Worm (Caenorhabditis elegans) whole organism, L2 larva: ENCODE results near the gene Y39B6A.5.

Experiments used
- C34F6.9 ChIP-seq: fragments of 150-350 bp; optimal IDR thresholded peaks from 2 replicates; lab custom pipeline; 2014; ENCODE audit warnings: missing biosample characterization, missing genetic modification characterization
- F13H6.1 ChIP-seq: sonication (generic microtip); optimal IDR thresholded peaks from 2 replicates; lab custom pipeline; 2016; ENCODE audit warnings: missing genetic modification characterization, missing compliant biosample characterization
- R02D3.7 ChIP-seq: fragments of 150-350 bp; optimal IDR thresholded peaks from 2 replicates; lab custom pipeline; 2014; ENCODE audit warnings: missing biosample characterization, missing genetic modification characterization
- Y55F3AM.14 ChIP-seq: fragments of 200-800 bp; sonication (Bioruptor generic); optimal IDR thresholded peaks from 2 replicates; lab custom pipeline; 2018; ENCODE audit warnings: mild to moderate bottlenecking, missing genetic modification characterization, missing compliant biosample characterization
- ZK546.5 ChIP-seq: sonication (generic microtip); optimal IDR thresholded peaks from 2 replicates; lab custom pipeline; 2017; ENCODE audit warnings: missing biosample characterization, missing genetic modification characterization
- alr-1 ChIP-seq: fragments of 150-350 bp; optimal IDR thresholded peaks from 2 replicates; lab custom pipeline; 2014; ENCODE audit warnings: missing biosample characterization, missing genetic modification characterization
- aly-2 ChIP-seq: fragments of 150-350 bp; optimal IDR thresholded peaks from 2 replicates; lab custom pipeline; 2014; ENCODE audit warnings: missing biosample characterization, missing genetic modification characterization
- ama-1 ChIP-seq: fragments of 150-350 bp; optimal IDR thresholded peaks from 2 replicates; lab custom pipeline; 2018; ENCODE audit warnings: inconsistent platforms
- blmp-1 ChIP-seq: sonication (generic microtip); optimal IDR thresholded peaks from 2 replicates; lab custom pipeline; 2017; ENCODE audit warnings: missing genetic modification characterization, mild to moderate bottlenecking, missing compliant biosample characterization, antibody characterized with exemption, moderate library complexity; ENCODE audit not compliant: insufficient read depth
- ceh-16 ChIP-seq: fragments of 150-350 bp; optimal IDR thresholded peaks from 2 replicates; lab custom pipeline; 2014; ENCODE audit warnings: missing biosample characterization, missing genetic modification characterization
- ceh-82 ChIP-seq: fragments of 150-350 bp; optimal IDR thresholded peaks from 2 replicates; lab custom pipeline; 2014; ENCODE audit warnings: missing biosample characterization, missing genetic modification characterization
- crh-2 ChIP-seq: sonication (generic microtip); optimal IDR thresholded peaks from 2 replicates; lab custom pipeline; 2017; ENCODE audit warnings: missing biosample characterization, missing genetic modification characterization
- dmd-4 ChIP-seq: sonication (generic microtip); optimal IDR thresholded peaks from 2 replicates; lab custom pipeline; 2017; ENCODE audit warnings: missing biosample characterization, missing genetic modification characterization
- elt-1 ChIP-seq: fragments of 150-350 bp; optimal IDR thresholded peaks from 2 replicates; lab custom pipeline; 2014; ENCODE audit warnings: missing biosample characterization, missing genetic modification characterization
- elt-3 ChIP-seq: sonication (generic microtip); optimal IDR thresholded peaks from 2 replicates; lab custom pipeline; 2017; ENCODE audit warnings: missing biosample characterization, missing genetic modification characterization
- fos-1 ChIP-seq: fragments of 150-350 bp; optimal IDR thresholded peaks from 2 replicates; lab custom pipeline; 2014; ENCODE audit warnings: missing biosample characterization, missing genetic modification characterization
- gmeb-1 ChIP-seq: fragments of 150-350 bp; optimal IDR thresholded peaks from 2 replicates; lab custom pipeline; 2014; ENCODE audit warnings: missing biosample characterization, missing genetic modification characterization
- lin-11 ChIP-seq: fragments of 150-350 bp; sonication (generic microtip); optimal IDR thresholded peaks from 2 replicates; lab custom pipeline; 2014; ENCODE audit warnings: missing biosample characterization, missing genetic modification characterization, inconsistent platforms, mixed read lengths
- lin-13 ChIP-seq: fragments of 150-350 bp; optimal IDR thresholded peaks from 2 replicates; lab custom pipeline; 2014; ENCODE audit warnings: missing biosample characterization, missing genetic modification reagents, missing genetic modification characterization
- lin-39 ChIP-seq: fragments of 150-350 bp; optimal IDR thresholded peaks from 2 replicates; lab custom pipeline; 2014; ENCODE audit warnings: missing biosample characterization, missing genetic modification reagents, missing genetic modification characterization
- lsy-2 ChIP-seq, 2 experiments: fragments of 150-350 bp in 1 of 2; sonication (generic microtip) in 1 of 2; optimal IDR thresholded peaks; 2 replicates each; lab custom pipeline; 2014 to 2017; ENCODE audit warnings: missing biosample characterization in 2 of 2, missing genetic modification characterization in 2 of 2
- mab-5 ChIP-seq: fragments of 150-350 bp; optimal IDR thresholded peaks from 2 replicates; lab custom pipeline; 2014; ENCODE audit warnings: missing biosample characterization, missing genetic modification characterization
- mbf-1 ChIP-seq: sonication (generic microtip); optimal IDR thresholded peaks from 2 replicates; lab custom pipeline; 2017; ENCODE audit warnings: missing biosample characterization, missing genetic modification characterization
- mdl-1 ChIP-seq, 2 experiments: fragments of 150-350 bp in 1 of 2; sonication (generic microtip) in 1 of 2; optimal IDR thresholded peaks; 2 replicates each; lab custom pipeline; 2017; ENCODE audit warnings: missing biosample characterization in 2 of 2, missing genetic modification characterization in 2 of 2
- nhr-10 ChIP-seq: sonication (generic microtip); optimal IDR thresholded peaks from 2 replicates; lab custom pipeline; 2017; ENCODE audit warnings: missing biosample characterization, missing genetic modification characterization
- nhr-11 ChIP-seq: fragments of 150-350 bp; optimal IDR thresholded peaks from 2 replicates; lab custom pipeline; 2014; ENCODE audit warnings: missing biosample characterization, missing genetic modification characterization
- nhr-12 ChIP-seq: fragments of 150-350 bp; optimal IDR thresholded peaks from 2 replicates; lab custom pipeline; 2014; ENCODE audit warnings: missing biosample characterization, missing genetic modification characterization
- nhr-129 ChIP-seq: fragments of 150-350 bp; optimal IDR thresholded peaks from 2 replicates; lab custom pipeline; 2014; ENCODE audit warnings: missing biosample characterization, missing genetic modification characterization
- nhr-21 ChIP-seq: fragments of 150-350 bp; optimal IDR thresholded peaks from 2 replicates; lab custom pipeline; 2014; ENCODE audit warnings: missing biosample characterization, missing genetic modification characterization
- nhr-23 ChIP-seq: fragments of 150-350 bp; optimal IDR thresholded peaks from 2 replicates; lab custom pipeline; 2014; ENCODE audit warnings: missing biosample characterization, missing genetic modification reagents, missing genetic modification characterization
- nhr-237 ChIP-seq: fragments of 150-350 bp; optimal IDR thresholded peaks from 2 replicates; lab custom pipeline; 2014; ENCODE audit warnings: missing biosample characterization, missing genetic modification characterization
- nhr-6 ChIP-seq: fragments of 150-350 bp; optimal IDR thresholded peaks from 2 replicates; lab custom pipeline; 2014; ENCODE audit warnings: missing biosample characterization, missing genetic modification characterization
- nhr-77 ChIP-seq: fragments of 150-350 bp; optimal IDR thresholded peaks from 2 replicates; lab custom pipeline; 2014; ENCODE audit warnings: missing biosample characterization, missing genetic modification characterization
- peb-1 ChIP-seq: fragments of 150-350 bp; optimal IDR thresholded peaks from 2 replicates; lab custom pipeline; 2014; ENCODE audit warnings: missing biosample characterization, missing genetic modification characterization
- sem-4 ChIP-seq: fragments of 150-350 bp; optimal IDR thresholded peaks from 2 replicates; lab custom pipeline; 2014; ENCODE audit warnings: missing biosample characterization, missing genetic modification reagents, missing genetic modification characterization
- skn-1 ChIP-seq: sonication (generic microtip); optimal IDR thresholded peaks from 2 replicates; lab custom pipeline; 2017; ENCODE audit warnings: missing biosample characterization, missing genetic modification characterization
- sma-3 ChIP-seq: sonication (generic microtip); optimal IDR thresholded peaks from 2 replicates; lab custom pipeline; 2016; ENCODE audit warnings: missing genetic modification reagents, missing genetic modification characterization, missing compliant biosample characterization
- sma-9 ChIP-seq, 2 experiments: fragments of 150-350 bp in 1 of 2; sonication (generic microtip) in 1 of 2; optimal IDR thresholded peaks; 2 replicates each; lab custom pipeline; 2014 to 2016; ENCODE audit warnings: missing genetic modification characterization in 2 of 2, mild to moderate bottlenecking in 1 of 2, missing biosample characterization in 1 of 2, missing compliant biosample characterization in 1 of 2, missing genetic modification reagents in 1 of 2, moderate library complexity in 1 of 2
- snpc-4 ChIP-seq: fragments of 150-350 bp; optimal IDR thresholded peaks from 2 replicates; lab custom pipeline; 2014; ENCODE audit warnings: missing biosample characterization, missing genetic modification characterization
- unc-39 ChIP-seq: fragments of 150-350 bp; optimal IDR thresholded peaks from 2 replicates; lab custom pipeline; 2014; ENCODE audit warnings: missing biosample characterization, missing genetic modification characterization
- unc-55 ChIP-seq: fragments of 150-350 bp; sonication (generic microtip); optimal IDR thresholded peaks from 3 replicates; lab custom pipeline; 2014; ENCODE audit warnings: missing biosample characterization, missing genetic modification reagents, missing genetic modification characterization
- unc-62 ChIP-seq: fragments of 150-350 bp; optimal IDR thresholded peaks from 2 replicates; lab custom pipeline; 2014; ENCODE audit warnings: missing biosample characterization, missing genetic modification reagents, missing genetic modification characterization
- zag-1 ChIP-seq: fragments of 150-350 bp; optimal IDR thresholded peaks from 2 replicates; lab custom pipeline; 2014; ENCODE audit warnings: missing biosample characterization, missing genetic modification characterization
- ztf-1 ChIP-seq: fragments of 200-800 bp; sonication (Bioruptor generic); conservative IDR thresholded peaks from 2 replicates; pipeline ENCODE4 v1.3.6; 2022; ENCODE audit warnings: missing genetic modification characterization, missing compliant biosample characterization
- ztf-11 ChIP-seq: sonication (generic microtip); optimal IDR thresholded peaks from 2 replicates; lab custom pipeline; 2017; ENCODE audit warnings: missing biosample characterization, missing genetic modification characterization
- ztf-4 ChIP-seq: fragments of 150-350 bp; optimal IDR thresholded peaks from 2 replicates; lab custom pipeline; 2014; ENCODE audit warnings: missing biosample characterization, missing genetic modification characterization

The Y39B6A.5 gene

DNA sequence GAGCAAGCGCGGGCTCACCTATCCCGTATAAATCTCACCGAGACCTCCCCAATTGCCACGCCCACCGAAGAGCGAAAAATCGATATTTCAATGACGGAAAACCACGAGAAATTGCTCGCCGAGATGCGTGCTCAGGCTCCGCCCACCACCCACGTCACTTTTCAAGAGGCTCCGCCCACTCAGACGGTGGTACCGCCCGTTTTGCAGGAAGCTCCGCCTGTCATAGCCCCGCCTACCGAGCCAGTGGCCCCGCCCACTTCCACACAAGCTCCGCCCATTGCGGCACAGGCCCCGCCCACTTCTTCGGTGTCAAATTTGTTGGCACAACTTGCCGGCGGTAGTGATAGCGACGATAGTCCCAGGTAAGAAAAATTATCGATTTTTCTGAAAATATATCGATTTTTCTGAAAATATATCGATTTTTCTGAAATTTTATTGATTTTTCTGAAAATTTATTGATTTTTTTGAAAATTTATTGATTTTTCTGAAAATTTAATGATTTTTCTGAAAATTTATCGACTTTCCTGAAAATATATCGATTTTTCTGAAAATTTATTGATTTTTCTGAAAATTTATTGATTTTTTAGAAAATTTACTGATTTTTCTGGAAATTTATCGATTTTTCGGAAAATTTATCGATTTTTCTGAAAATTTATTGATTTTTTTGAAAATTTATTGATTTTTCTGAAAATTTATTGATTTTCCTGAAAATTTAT is 29.0 kb downstream of the Y39B6A.5 start:
- TF ChIP-seq R02D3.7: no peak
- no peak for TF ChIP-seq nhr-11 (tag; lab: Kevin White, UChicago)
- no peak for TF ChIP-seq elt-3 (tag; lab: Kevin White, UChicago)
- TF ChIP-seq peb-1 (tag; lab: Kevin White, UChicago): no peak
- no peak for TF ChIP-seq zag-1 (tag; lab: Kevin White, UChicago)
- no peak for TF ChIP-seq nhr-129 (tag; lab: Kevin White, UChicago)
- TF ChIP-seq sma-3 (GFP tag; lab: Kevin White, UChicago): no peak
- no peak for TF ChIP-seq nhr-77 (tag; lab: Kevin White, UChicago)
- no peak for TF ChIP-seq elt-1 (tag; lab: Kevin White, UChicago)
- TF ChIP-seq mbf-1 (tag; lab: Kevin White, UChicago): no peak
- no peak for TF ChIP-seq ztf-1 (GFP tag; lab: Robert Waterston, UW)
- no peak for TF ChIP-seq ceh-82 (tag; lab: Kevin White, UChicago)
- TF ChIP-seq, all 48 proteins: peak for 0

DNA sequence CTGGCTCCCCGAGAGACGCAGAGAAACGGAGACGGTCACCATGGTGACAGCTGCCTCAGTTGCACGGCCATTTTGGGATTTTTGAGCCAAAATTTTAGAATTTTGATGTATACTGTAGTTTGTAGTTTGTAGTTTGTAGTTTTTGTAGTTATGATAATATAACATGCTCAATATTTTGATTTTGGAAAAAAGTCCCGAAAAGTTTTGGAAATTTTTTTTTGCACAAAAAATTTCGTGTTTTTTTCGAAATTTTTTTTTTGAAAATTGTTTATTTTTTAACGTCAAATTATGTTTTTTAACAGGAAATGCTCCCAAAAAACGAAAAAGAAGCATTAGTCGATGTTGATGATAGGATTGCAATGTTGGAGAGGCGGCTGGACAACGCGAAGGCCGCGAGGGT is 31.5 kb downstream of the Y39B6A.5 start, which contains the start of gene dyf-17:
Gene dyf-17 (plus strand): TSS at position 301 of the 400 bp plus-strand sequence.
- no peak for TF ChIP-seq nhr-21 (tag; lab: Kevin White, UChicago)
- no peak for TF ChIP-seq mbf-1 (tag; lab: Kevin White, UChicago)
- no peak for TF ChIP-seq aly-2 (tag; lab: Kevin White, UChicago)
- no peak for TF ChIP-seq lin-11 (tag; lab: Kevin White, UChicago)

- peak; percentile 40 for TF ChIP-seq snpc-4 (tag; lab: Kevin White, UChicago)
- no peak for TF ChIP-seq ZK546.5
- TF ChIP-seq Y55F3AM.14 (GFP tag; lab: Kevin White, UChicago): peak; percentile 33
- TF ChIP-seq peb-1 (tag; lab: Kevin White, UChicago): no peak
- TF ChIP-seq nhr-129 (tag; lab: Kevin White, UChicago): peak; percentile 64
- no peak for TF ChIP-seq lin-39 (tag; lab: Kevin White, UChicago)
- TF ChIP-seq nhr-10 (tag; lab: Kevin White, UChicago): no peak
- TF ChIP-seq nhr-77 (tag; lab: Kevin White, UChicago): no peak
- TF ChIP-seq ceh-82 (tag; lab: Kevin White, UChicago): no peak
- TF ChIP-seq crh-2 (tag; lab: Kevin White, UChicago): peak; percentile 50
- no peak for TF ChIP-seq nhr-11 (tag; lab: Kevin White, UChicago)
- TF ChIP-seq unc-55 (GFP tag; lab: Kevin White, UChicago): peak; percentile 54
- TF ChIP-seq unc-39 (tag; lab: Kevin White, UChicago): no peak
- peak; percentile 26 to 58 for TF ChIP-seq lsy-2 (tag; optimal IDR thresholded peaks at IDR 0.05; lab: Kevin White, UChicago)
- TF ChIP-seq sma-9 (GFP tag; optimal IDR thresholded peaks at IDR 0.05; lab: Kevin White, UChicago): no peak
- TF ChIP-seq sma-9 (tag; optimal IDR thresholded peaks at IDR 0.05; lab: Kevin White, UChicago): no peak
- no peak for TF ChIP-seq skn-1 (tag; lab: Kevin White, UChicago)
- peak; percentile 8 for TF ChIP-seq F13H6.1 (tag; lab: Kevin White, UChicago)
- peak; percentile 39 for TF ChIP-seq nhr-21 (tag; lab: Kevin White, UChicago)
- TF ChIP-seq mdl-1 (tag; optimal IDR thresholded peaks at IDR 0.05; lab: Kevin White, UChicago): peak in 1 of 2 experiments; percentile 25
- TF ChIP-seq nhr-237 (tag; lab: Kevin White, UChicago): no peak
- TF ChIP-seq sma-3 (GFP tag; lab: Kevin White, UChicago): peak; percentile 21
- TF ChIP-seq nhr-6 (tag; lab: Kevin White, UChicago): no peak
- peak; percentile 44 for TF ChIP-seq mab-5 (tag; lab: Kevin White, UChicago)
- no peak for TF ChIP-seq blmp-1 (tag; lab: Kevin White, UChicago)
- TF ChIP-seq elt-1 (tag; lab: Kevin White, UChicago): no peak
- TF ChIP-seq zag-1 (tag; lab: Kevin White, UChicago): peak; percentile 37
- TF ChIP-seq ztf-1 (GFP tag; lab: Robert Waterston, UW): no peak
- no peak for TF ChIP-seq nhr-12 (tag; lab: Kevin White, UChicago)
- TF ChIP-seq sem-4 (tag; lab: Kevin White, UChicago): no peak
- no peak for TF ChIP-seq unc-62 (GFP tag; lab: Kevin White, UChicago)
- TF ChIP-seq ceh-16 (tag; lab: Kevin White, UChicago): no peak
- TF ChIP-seq ama-1 (lab: Kevin White, UChicago): no peak
- no peak for TF ChIP-seq dmd-4 (tag; lab: Kevin White, UChicago)
- TF ChIP-seq lin-11 (tag; lab: Kevin White, UChicago): peak; percentile 37
- TF ChIP-seq alr-1 (tag; lab: Kevin White, UChicago): no peak
- peak; percentile 70 for TF ChIP-seq lin-13
- peak; percentile 2 for TF ChIP-seq R02D3.7
- peak; percentile 17 for TF ChIP-seq C34F6.9
- TF ChIP-seq ztf-4: no peak
- TF ChIP-seq elt-3 (tag; lab: Kevin White, UChicago): no peak
- TF ChIP-seq mbf-1 (tag; lab: Kevin White, UChicago): no peak
- peak; percentile 57 for TF ChIP-seq gmeb-1 (tag; lab: Kevin White, UChicago)
- no peak for TF ChIP-seq aly-2 (tag; lab: Kevin White, UChicago)
- TF ChIP-seq nhr-23 (tag; lab: Kevin White, UChicago): no peak
- TF ChIP-seq fos-1 (tag; lab: Kevin White, UChicago): no peak
- TF ChIP-seq ztf-11 (tag; lab: Kevin White, UChicago): no peak
Observed at ce11 chrV:19125812-19126211, 32.9 kb downstream of the Y39B6A.5 start.
